Fruit fly (Drosophila melanogaster) Kc167 (cell line): Measurements from ENCODE around the gene CG34034.
"Not testable (repeated sequence)": the region's sequence is repeated elsewhere in the genome, so short reads cannot be mapped to it uniquely, and the experiment has no call there.

ENCODE experiments used
- Myc ChIP-seq: fragments of >200 bp; optimal IDR thresholded peaks from 2 replicates; lab custom pipeline; 2017; ENCODE audit warnings: missing external identifiers
- Sin3A ChIP-seq: fragments of >200 bp; optimal IDR thresholded peaks from 2 replicates; lab custom pipeline; 2018; ENCODE audit warnings: missing external identifiers
- h ChIP-seq: fragments of >200 bp; optimal IDR thresholded peaks from 3 replicates; lab custom pipeline; 2018; ENCODE audit warnings: missing external identifiers
- insv ChIP-seq: fragments of >200 bp; optimal IDR thresholded peaks from 3 replicates; lab custom pipeline; 2018; ENCODE audit warnings: missing external identifiers
- psq ChIP-seq: fragments of >200 bp; optimal IDR thresholded peaks from 2 replicates; lab custom pipeline; 2017; ENCODE audit warnings: missing external identifiers
- ttk ChIP-seq: sonication (Bioruptor generic); optimal IDR thresholded peaks from 2 replicates; lab custom pipeline; 2017; ENCODE audit warnings: missing external identifiers

CG34034 gene

dm6 chr3R:21745887-21746286 lies 7.0 kb upstream of the CG34034 start:
- no peak for TF ChIP-seq Sin3A
- TF ChIP-seq psq (lab: Kevin White, UChicago), result no peak
- no peak for TF ChIP-seq insv (lab: Kevin White, UChicago)
- TF ChIP-seq Myc (lab: Kevin White, UChicago), result no peak
- TF ChIP-seq h (lab: Kevin White, UChicago), result no peak
- TF ChIP-seq ttk, result no peak

DNA sequence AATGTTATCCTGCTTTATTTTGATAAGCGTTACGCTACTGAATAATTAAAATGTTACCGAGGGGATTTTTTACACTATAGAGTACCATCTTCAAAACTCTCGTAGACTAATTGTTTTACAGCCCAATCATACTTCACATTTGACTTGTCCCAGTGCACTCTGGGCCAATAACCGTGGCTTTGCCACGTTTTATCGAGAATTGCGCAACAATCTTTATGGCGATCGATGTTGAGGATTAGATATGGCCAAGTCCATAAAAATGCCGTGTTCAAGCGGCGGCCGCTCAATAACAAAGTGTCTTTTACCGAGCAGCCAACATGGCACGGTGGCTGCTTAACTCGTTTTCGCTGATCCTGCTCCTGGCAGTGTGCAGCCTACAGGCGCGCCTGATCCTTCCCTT lies 6.1 kb upstream of the CG34034 start, which contains the start of gene CG31343:
Gene CG31343 (plus strand): TSS at position 279 of the 400 bp plus-strand sequence.
- no peak for TF ChIP-seq Myc (lab: Kevin White, UChicago)
- TF ChIP-seq h (lab: Kevin White, UChicago), result no peak
- no peak for TF ChIP-seq insv (lab: Kevin White, UChicago)
- TF ChIP-seq Sin3A, result no peak
- no peak for TF ChIP-seq ttk
- TF ChIP-seq psq (lab: Kevin White, UChicago), result no peak

dm6 chr3R:21740766-21741350 lies 1.9 kb upstream of the CG34034 start:
- no peak for TF ChIP-seq Sin3A
- no peak for TF ChIP-seq psq (lab: Kevin White, UChicago)
- no peak for TF ChIP-seq insv (lab: Kevin White, UChicago)
- TF ChIP-seq h (lab: Kevin White, UChicago), result no peak
- TF ChIP-seq Myc (lab: Kevin White, UChicago), result no peak
- TF ChIP-seq ttk, result no peak

dm6 chr3R:21739750-21740319 lies 925 bp upstream of the CG34034 start, which contains the start of gene CG5849:
Gene CG5849, plus strand, starts transcription at chr3R:21740105.
- TF ChIP-seq h (lab: Kevin White, UChicago), result no peak
- no peak for TF ChIP-seq insv (lab: Kevin White, UChicago)
- no peak for TF ChIP-seq ttk
- no peak for TF ChIP-seq Sin3A

DNA sequence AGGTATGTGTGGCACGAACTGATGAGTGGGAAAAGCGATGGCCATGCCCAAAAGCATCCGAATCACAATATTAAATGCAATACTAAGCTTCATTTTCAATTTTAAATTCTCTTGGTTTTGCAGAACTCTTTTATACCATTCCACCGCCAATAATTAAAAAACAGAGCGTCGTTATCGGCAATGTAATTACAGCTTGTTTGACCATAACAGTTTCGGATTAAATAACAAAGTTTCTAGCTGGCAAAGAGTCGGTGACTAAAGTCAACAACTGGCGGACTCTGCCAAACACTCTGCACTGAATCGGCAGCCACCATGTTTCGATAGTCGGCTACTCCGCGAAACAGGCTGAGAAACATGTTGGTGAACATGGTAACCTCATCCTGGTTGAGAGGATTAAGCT lies 1.6 kb downstream of the CG34034 start, which contains the start of gene CG42870:
Gene CG42870 (minus strand): TSS at position 101 of the 400 bp plus-strand sequence.
- no peak for TF ChIP-seq ttk
- TF ChIP-seq psq (lab: Kevin White, UChicago), result no peak
- no peak for TF ChIP-seq Myc (lab: Kevin White, UChicago)
- no peak for TF ChIP-seq insv (lab: Kevin White, UChicago)
- TF ChIP-seq Sin3A, result no peak
- no peak for TF ChIP-seq h (lab: Kevin White, UChicago)

- no peak for TF ChIP-seq h (lab: Kevin White, UChicago)
Observed at dm6 chr3R:21736749-21737148, 2.2 kb downstream of the CG34034 start, which contains the start of gene CG42869. Gene CG42869, minus strand, starts transcription at chr3R:21736849.

dm6 chr3R:21736196-21736595 lies 2.7 kb downstream of the CG34034 start, which contains the start of gene Sfp93F:
Gene Sfp93F, minus strand, starts transcription at chr3R:21736296.
- TF ChIP-seq insv, Myc, h (lab: Kevin White, UChicago): not testable (repeated sequence)

dm6 chr3R:21732901-21733300 lies 6.0 kb downstream of the CG34034 start:
- TF ChIP-seq h (lab: Kevin White, UChicago) (no peak), Sin3A (no peak), psq (lab: Kevin White, UChicago) (no peak), insv (lab: Kevin White, UChicago) (no peak), ttk (no peak), Myc (lab: Kevin White, UChicago) (no peak)

DNA sequence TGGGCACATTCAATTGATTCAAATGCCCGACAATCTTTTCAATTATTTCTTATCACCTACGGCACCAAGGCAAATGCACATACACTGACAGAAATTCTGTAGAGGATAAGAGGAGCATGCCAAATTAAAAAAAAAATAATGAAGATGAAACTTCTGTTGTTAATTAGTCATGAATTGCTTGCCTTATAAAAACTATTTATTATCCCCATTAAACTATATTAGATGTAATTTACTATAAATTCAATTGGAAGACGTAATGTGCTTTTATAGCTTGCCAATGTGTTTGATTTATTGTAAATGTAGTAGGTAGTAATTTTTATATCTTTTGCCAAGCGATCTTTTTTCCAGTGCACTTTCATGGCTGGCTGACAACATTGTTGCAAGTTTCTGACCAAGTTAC lies 7.2 kb downstream of the CG34034 start:
- TF ChIP-seq Sin3A (no peak), insv (lab: Kevin White, UChicago) (no peak), h (lab: Kevin White, UChicago) (no peak), psq (lab: Kevin White, UChicago) (no peak), Myc (lab: Kevin White, UChicago) (no peak), ttk (no peak)

dm6 chr3R:21730955-21731354 lies 8.0 kb downstream of the CG34034 start:
- TF ChIP-seq h (lab: Kevin White, UChicago), result no peak
- TF ChIP-seq Myc (lab: Kevin White, UChicago), result no peak
- TF ChIP-seq Sin3A, result no peak
- TF ChIP-seq ttk, result no peak
- TF ChIP-seq psq (lab: Kevin White, UChicago), result no peak
- TF ChIP-seq insv (lab: Kevin White, UChicago), result no peak

DNA sequence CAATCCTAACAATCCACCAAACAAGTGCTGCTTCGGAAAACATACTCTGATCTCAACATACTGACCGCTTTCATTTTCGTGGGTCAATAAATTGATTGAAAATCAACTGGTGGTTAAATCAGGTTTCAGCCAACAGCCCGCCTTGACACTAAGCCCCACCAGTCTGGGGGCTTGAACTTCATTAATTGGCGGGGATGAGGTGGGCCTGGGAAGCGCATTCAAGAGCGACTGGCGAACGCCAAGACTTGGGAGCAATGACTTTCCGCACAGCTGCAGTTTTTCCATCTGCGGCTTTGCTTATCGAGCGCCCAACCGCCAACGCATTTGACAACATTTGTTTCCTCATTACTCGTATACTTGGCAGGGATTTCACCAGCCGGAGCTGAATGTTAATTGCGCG lies 12.3 kb downstream of the CG34034 start:
- TF ChIP-seq Myc (lab: Kevin White, UChicago) (no peak), insv (lab: Kevin White, UChicago) (no peak), h (lab: Kevin White, UChicago) (no peak), psq (lab: Kevin White, UChicago) (no peak), ttk (no peak), Sin3A (no peak)

dm6 chr3R:21722457-21722856 lies 16.5 kb downstream of the CG34034 start:
- no peak for TF ChIP-seq Myc (lab: Kevin White, UChicago)
- TF ChIP-seq insv (lab: Kevin White, UChicago), result no peak
- no peak for TF ChIP-seq psq (lab: Kevin White, UChicago)
- no peak for TF ChIP-seq ttk
- TF ChIP-seq h (lab: Kevin White, UChicago), result no peak
- no peak for TF ChIP-seq Sin3A
